Fruit fly (Drosophila melanogaster) whole organism, embryonic: Measurements from ENCODE around the gene btz.
A peak's percentile ranks its signal among the peaks of the same experiment; 100 is the strongest.

Source experiments
- Abd-B ChIP-seq: fragments of 200-800 bp; sonication (Bioruptor generic); optimal IDR thresholded peaks from 2 replicates; lab custom pipeline; 2018; ENCODE audit warnings: missing biosample characterization, mild to moderate bottlenecking, missing genetic modification characterization, moderate library complexity
- Atf3 ChIP-seq: fragments of 200-800 bp; sonication (Bioruptor generic); optimal IDR thresholded peaks from 3 replicates; lab custom pipeline; 2016; ENCODE audit warnings: missing biosample characterization, missing genetic modification characterization
- CG10543 ChIP-seq: fragments of 200-800 bp; sonication (Bioruptor generic); optimal IDR thresholded peaks from 3 replicates; lab custom pipeline; 2017; ENCODE audit warnings: missing biosample characterization, mild to moderate bottlenecking, missing genetic modification characterization, moderate library complexity
- CG11504 ChIP-seq: fragments of 200-800 bp; sonication (Bioruptor generic); optimal IDR thresholded peaks from 3 replicates; lab custom pipeline; 2019; ENCODE audit warnings: missing biosample characterization, mild to moderate bottlenecking, missing genetic modification characterization, moderate library complexity
- CG12659 ChIP-seq: fragments of 200-800 bp; sonication (Bioruptor generic); optimal IDR thresholded peaks from 3 replicates; lab custom pipeline; 2017; ENCODE audit warnings: mild to moderate bottlenecking, missing biosample characterization, missing genetic modification reagents, missing genetic modification characterization
- CG12769 ChIP-seq: fragments of 200-800 bp; sonication (Bioruptor generic); optimal IDR thresholded peaks from 2 replicates; lab custom pipeline; 2019; ENCODE audit warnings: missing biosample characterization, mild to moderate bottlenecking, missing genetic modification characterization, moderate library complexity
- CG14667 ChIP-seq: fragments of 200-800 bp; sonication (Bioruptor generic); IDR thresholded peaks from 2 replicates; pipeline ENCODE4 v1.3.6; 2022; ENCODE audit warnings: missing biosample characterization, missing genetic modification characterization
- CG17359 ChIP-seq: fragments of 200-800 bp; sonication (Bioruptor generic); optimal IDR thresholded peaks from 3 replicates; lab custom pipeline; 2018; ENCODE audit warnings: missing biosample characterization, mild to moderate bottlenecking, missing genetic modification characterization, moderate library complexity
- CG18764 ChIP-seq: fragments of 200-800 bp; sonication (Bioruptor generic); optimal IDR thresholded peaks from 3 replicates; lab custom pipeline; 2016; ENCODE audit warnings: missing biosample characterization, missing genetic modification characterization
- CG2199 ChIP-seq: fragments of 200-800 bp; sonication (Bioruptor generic); IDR thresholded peaks from 3 replicates; pipeline ENCODE4 v1.3.6; 2022; ENCODE audit warnings: missing biosample characterization, missing genetic modification characterization
- CG32772 ChIP-seq: fragments of 200-800 bp; sonication (Bioruptor generic); IDR thresholded peaks from 2 replicates; pipeline ENCODE4 v1.3.6; 2022; ENCODE audit warnings: missing biosample characterization, missing genetic modification characterization
- CG4328 ChIP-seq: fragments of 200-800 bp; sonication (Bioruptor generic); optimal IDR thresholded peaks from 3 replicates; lab custom pipeline; 2017; ENCODE audit warnings: missing biosample characterization, missing genetic modification reagents, missing genetic modification characterization
- CG4424 ChIP-seq: fragments of 200-800 bp; sonication (Bioruptor generic); optimal IDR thresholded peaks from 3 replicates; lab custom pipeline; 2016; ENCODE audit warnings: missing biosample characterization, missing genetic modification characterization
- CG4730 ChIP-seq: fragments of 200-800 bp; sonication (Bioruptor generic); IDR thresholded peaks from 2 replicates; pipeline ENCODE4 v1.3.6; 2022; ENCODE audit warnings: missing biosample characterization, missing genetic modification characterization
- CG4854 ChIP-seq: fragments of 200-800 bp; sonication (Bioruptor generic); optimal IDR thresholded peaks from 2 replicates; lab custom pipeline; 2016; ENCODE audit warnings: missing biosample characterization, missing genetic modification characterization, inconsistent platforms
- CG5245 ChIP-seq: fragments of 200-800 bp; sonication (Bioruptor generic); optimal IDR thresholded peaks from 3 replicates; lab custom pipeline; 2016; ENCODE audit warnings: missing biosample characterization, missing genetic modification characterization
- CG8478 ChIP-seq: fragments of >200 bp; optimal IDR thresholded peaks from 2 replicates; lab custom pipeline; 2018
- CG9797 ChIP-seq: fragments of 200-800 bp; sonication (Bioruptor generic); optimal IDR thresholded peaks from 3 replicates; lab custom pipeline; 2018; ENCODE audit warnings: missing biosample characterization, mild to moderate bottlenecking, missing genetic modification characterization
- CTCF ChIP-seq: fragments of 200-800 bp; sonication (Bioruptor generic); optimal IDR thresholded peaks from 2 replicates; lab custom pipeline; 2017; ENCODE audit warnings: missing biosample characterization, mild to moderate bottlenecking, missing genetic modification characterization, moderate library complexity
- Dad ChIP-seq: fragments of 200-800 bp; sonication (Bioruptor generic); optimal IDR thresholded peaks from 3 replicates; lab custom pipeline; 2016; ENCODE audit warnings: missing biosample characterization, missing genetic modification characterization
- Dek ChIP-seq: fragments of 200-800 bp; sonication (Bioruptor generic); optimal IDR thresholded peaks from 3 replicates; lab custom pipeline; 2019; ENCODE audit warnings: missing biosample characterization, mild to moderate bottlenecking, missing genetic modification characterization, moderate library complexity
- Dfd ChIP-seq, 2 experiments: fragments of >200 bp; optimal IDR thresholded peaks; 2 replicates each; lab custom pipeline; 2017; ENCODE audit warnings: missing biosample characterization in 2 of 2, missing genetic modification characterization in 2 of 2
- Doc3 ChIP-seq: fragments of 200-800 bp; sonication (Bioruptor generic); IDR thresholded peaks from 3 replicates; pipeline ENCODE4 v1.3.6; 2022; ENCODE audit warnings: missing biosample characterization, missing genetic modification characterization; ENCODE audit not compliant: partially characterized antibody
- Dp ChIP-seq: fragments of 200-800 bp; sonication (Bioruptor generic); optimal IDR thresholded peaks from 2 replicates; lab custom pipeline; 2018; ENCODE audit warnings: missing biosample characterization, mild to moderate bottlenecking, missing genetic modification characterization, moderate library complexity
- Drgx ChIP-seq: fragments of 200-800 bp; sonication (Bioruptor generic); IDR thresholded peaks from 2 replicates; pipeline ENCODE4 v1.3.6; 2022; ENCODE audit warnings: missing biosample characterization, missing genetic modification characterization
- E2f1 ChIP-seq: fragments of 200-800 bp; sonication (Bioruptor generic); IDR thresholded peaks from 2 replicates; pipeline ENCODE4 v1.3.6; 2022; ENCODE audit warnings: missing biosample characterization, missing genetic modification characterization
- Elba2 ChIP-seq: fragments of 200-800 bp; sonication (Bioruptor generic); optimal IDR thresholded peaks from 3 replicates; lab custom pipeline; 2016; ENCODE audit warnings: missing biosample characterization, missing genetic modification characterization
- Fer2 ChIP-seq: fragments of 200-800 bp; sonication (Bioruptor generic); optimal IDR thresholded peaks from 2 replicates; lab custom pipeline; 2018; ENCODE audit warnings: missing biosample characterization, mild to moderate bottlenecking, missing genetic modification characterization, moderate library complexity
- Hsf ChIP-seq: fragments of 200-800 bp; sonication (Bioruptor generic); optimal IDR thresholded peaks from 3 replicates; lab custom pipeline; 2016; ENCODE audit warnings: missing biosample characterization, missing genetic modification characterization
- Myb ChIP-seq: fragments of 200-800 bp; sonication (Bioruptor generic); optimal IDR thresholded peaks from 2 replicates; lab custom pipeline; 2016; ENCODE audit warnings: missing biosample characterization, missing genetic modification characterization
- NK7.1 ChIP-seq: fragments of 200-800 bp; sonication (Bioruptor generic); optimal IDR thresholded peaks from 3 replicates; lab custom pipeline; 2016; ENCODE audit warnings: missing biosample characterization, missing genetic modification characterization
- Stat92E ChIP-seq, 3 experiments: fragments of >200 bp in 2 of 3; fragments of 200-800 bp in 1 of 3; sonication (Bioruptor generic) in 1 of 3; optimal IDR thresholded peaks; 2 replicates each; lab custom pipeline; 2017 to 2019; ENCODE audit warnings: missing biosample characterization in 3 of 3, missing genetic modification characterization in 3 of 3, mild to moderate bottlenecking in 1 of 3, moderate library complexity in 1 of 3
- al ChIP-seq: fragments of 200-800 bp; sonication (Bioruptor generic); IDR thresholded peaks from 2 replicates; pipeline ENCODE4 v1.3.6; 2022; ENCODE audit warnings: missing biosample characterization, missing genetic modification characterization
- ap ChIP-seq: fragments of 200-800 bp; sonication (Bioruptor generic); IDR thresholded peaks from 2 replicates; pipeline ENCODE4 v1.3.6; 2022; ENCODE audit warnings: missing biosample characterization, missing genetic modification characterization
- ato ChIP-seq: fragments of 200-800 bp; sonication (Bioruptor generic); IDR thresholded peaks from 2 replicates; pipeline ENCODE4 v1.3.6; 2022; ENCODE audit warnings: missing biosample characterization, missing genetic modification characterization; ENCODE audit not compliant: partially characterized antibody
- bbx ChIP-seq: fragments of 200-800 bp; sonication (Bioruptor generic); IDR thresholded peaks from 2 replicates; pipeline ENCODE4 v1.3.6; 2022; ENCODE audit warnings: missing biosample characterization, missing genetic modification characterization; ENCODE audit not compliant: partially characterized antibody
- chm ChIP-seq: fragments of 200-800 bp; sonication (Bioruptor generic); IDR thresholded peaks from 2 replicates; pipeline ENCODE4 v1.3.6; 2022; ENCODE audit warnings: missing biosample characterization, missing genetic modification characterization
- da ChIP-seq: fragments of 200-800 bp; sonication (Bioruptor generic); optimal IDR thresholded peaks from 2 replicates; lab custom pipeline; 2016; ENCODE audit warnings: missing biosample characterization, missing genetic modification characterization
- disco-r ChIP-seq: fragments of 200-800 bp; sonication (Bioruptor generic); optimal IDR thresholded peaks from 2 replicates; lab custom pipeline; 2016; ENCODE audit warnings: missing biosample characterization, missing genetic modification characterization
- gcm2 ChIP-seq: fragments of 200-800 bp; sonication (Bioruptor generic); optimal IDR thresholded peaks from 2 replicates; lab custom pipeline; 2016; ENCODE audit warnings: missing biosample characterization, missing genetic modification characterization
- gfzf ChIP-seq: fragments of 200-800 bp; sonication (Bioruptor generic); optimal IDR thresholded peaks from 2 replicates; lab custom pipeline; 2016; ENCODE audit warnings: missing biosample characterization, mild to moderate bottlenecking, missing genetic modification characterization, moderate library complexity
- grn ChIP-seq: fragments of 200-800 bp; sonication (Bioruptor generic); optimal IDR thresholded peaks from 3 replicates; lab custom pipeline; 2017; ENCODE audit warnings: missing biosample characterization, missing genetic modification characterization
- hth ChIP-seq: fragments of >200 bp; optimal IDR thresholded peaks from 2 replicates; lab custom pipeline; 2017; ENCODE audit warnings: inconsistent platforms
- insv ChIP-seq, 2 experiments: fragments of 200-800 bp; sonication (Bioruptor generic); optimal IDR thresholded peaks; 3 replicates each; lab custom pipeline; 2016 to 2018; ENCODE audit warnings: missing biosample characterization in 2 of 2, missing genetic modification characterization in 2 of 2
- lola ChIP-seq, 3 experiments: fragments of >200 bp in 2 of 3; fragments of 200-800 bp in 1 of 3; sonication (Bioruptor generic) in 1 of 3; optimal IDR thresholded peaks; 2 replicates each; lab custom pipeline; 2017 to 2019; ENCODE audit warnings: missing biosample characterization in 3 of 3, missing genetic modification characterization in 3 of 3, mild to moderate bottlenecking in 1 of 3, moderate library complexity in 1 of 3
- p53 ChIP-seq: fragments of 200-800 bp; sonication (Bioruptor generic); optimal IDR thresholded peaks from 2 replicates; lab custom pipeline; 2016; ENCODE audit warnings: missing biosample characterization, missing genetic modification characterization
- pita ChIP-seq: fragments of 200-800 bp; sonication (Bioruptor generic); optimal IDR thresholded peaks from 2 replicates; lab custom pipeline; 2017; ENCODE audit warnings: missing biosample characterization, mild to moderate bottlenecking, missing genetic modification characterization
- pum ChIP-seq: fragments of 200-800 bp; sonication (Bioruptor generic); optimal IDR thresholded peaks from 2 replicates; lab custom pipeline; 2016; ENCODE audit warnings: missing biosample characterization, missing genetic modification characterization
- sima ChIP-seq: fragments of 200-800 bp; sonication (Bioruptor generic); optimal IDR thresholded peaks from 2 replicates; lab custom pipeline; 2016; ENCODE audit warnings: missing biosample characterization, missing genetic modification characterization
- stc ChIP-seq: fragments of 200-800 bp; sonication (Bioruptor generic); IDR thresholded peaks from 2 replicates; pipeline ENCODE4 v1.3.6; 2022; ENCODE audit warnings: missing biosample characterization, missing genetic modification characterization
- tio ChIP-seq: fragments of 200-800 bp; sonication (Bioruptor generic); optimal IDR thresholded peaks from 2 replicates; lab custom pipeline; 2017; ENCODE audit warnings: missing biosample characterization, missing genetic modification characterization, inconsistent platforms
- vnd ChIP-seq: fragments of 200-800 bp; sonication (Bioruptor generic); IDR thresholded peaks from 3 replicates; pipeline ENCODE4 v1.3.6; 2022; ENCODE audit warnings: missing biosample characterization, missing genetic modification characterization; ENCODE audit not compliant: partially characterized antibody
- z ChIP-seq: fragments of 200-800 bp; sonication (Bioruptor generic); IDR thresholded peaks from 3 replicates; pipeline ENCODE4 v1.3.6; 2022; ENCODE audit warnings: missing biosample characterization, missing genetic modification characterization

The btz gene

DNA sequence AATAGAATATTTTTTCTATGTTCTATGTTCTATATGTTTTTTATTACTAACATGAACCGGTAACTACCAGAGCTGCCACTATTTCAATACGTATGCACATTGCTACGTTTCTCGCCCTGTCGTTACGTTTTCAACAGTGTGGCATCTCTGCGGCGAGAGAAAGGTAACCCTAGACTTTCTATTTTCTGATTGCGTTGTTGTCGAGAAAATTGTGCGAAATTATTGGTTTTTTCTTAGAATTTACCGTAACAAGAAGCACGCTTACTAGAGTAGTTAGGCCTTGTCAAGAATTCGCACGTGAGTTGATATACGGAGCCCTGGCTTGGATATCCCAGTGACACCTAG is at the start of gene btz (continued):
- no peak for TF ChIP-seq CG18764 (GFP tag; lab: Kevin White, UChicago)
- no peak for TF ChIP-seq hth (lab: Kevin White, UChicago)
- peak; percentile 26 for TF ChIP-seq CG9797 (GFP tag; lab: Kevin White, UChicago)
- TF ChIP-seq CG4328 (GFP tag; lab: Kevin White, UChicago): no peak
- no peak for TF ChIP-seq NK7.1
- TF ChIP-seq gfzf: no peak
- no peak for TF ChIP-seq Hsf (GFP tag; lab: Kevin White, UChicago)
- TF ChIP-seq CG12659 (GFP tag; lab: Kevin White, UChicago): peak; percentile 41
- TF ChIP-seq insv (GFP tag; optimal IDR thresholded peaks at IDR 0.05; lab: Kevin White, UChicago): no peak
- TF ChIP-seq CG4730 (GFP tag; lab: Robert Waterston, UW): no peak
- no peak for TF ChIP-seq lola (GFP tag; optimal IDR thresholded peaks at IDR 0.05; lab: Kevin White, UChicago)
- TF ChIP-seq da (GFP tag; lab: Kevin White, UChicago): no peak
- TF ChIP-seq p53: no peak
- TF ChIP-seq Stat92E (GFP tag; optimal IDR thresholded peaks at IDR 0.05; lab: Kevin White, UChicago): no peak
- TF ChIP-seq CG32772 (GFP tag; lab: Robert Waterston, UW): no peak
- TF ChIP-seq CG4424 (GFP tag; lab: Kevin White, UChicago): no peak
- peak; percentile 2 for TF ChIP-seq Abd-B
- TF ChIP-seq CG5245: no peak
- TF ChIP-seq vnd: no peak
- TF ChIP-seq disco-r (GFP tag; lab: Kevin White, UChicago): no peak
- TF ChIP-seq grn (GFP tag; lab: Kevin White, UChicago): no peak

dm6 chr3R:27651710-27652109 is 48.5 kb upstream of the btz start:
- no peak for TF ChIP-seq chm
- TF ChIP-seq Drgx (GFP tag; lab: Robert Waterston, UW): no peak
- TF ChIP-seq p53: no peak
- no peak for TF ChIP-seq CG10543 (GFP tag; lab: Kevin White, UChicago)
- TF ChIP-seq Myb: peak; percentile 92
- TF ChIP-seq Dek (tag; lab: Kevin White, UChicago): peak; percentile 22
- no peak for TF ChIP-seq CG17359 (tag; lab: Kevin White, UChicago)
- TF ChIP-seq al (GFP tag; lab: Robert Waterston, UW): no peak
- no peak for TF ChIP-seq ap (GFP tag; lab: Robert Waterston, UW)
- TF ChIP-seq CTCF (GFP tag; lab: Kevin White, UChicago): peak; percentile 63
- no peak for TF ChIP-seq ato (GFP tag; lab: Robert Waterston, UW)
- TF ChIP-seq CG2199: peak; percentile 29; the same call in 1 of the 3 replicates
- no peak for TF ChIP-seq z
- no peak for TF ChIP-seq Dad (GFP tag; lab: Kevin White, UChicago)
- no peak for TF ChIP-seq stc (GFP tag; lab: Robert Waterston, UW)
- peak; percentile 9 for TF ChIP-seq Elba2 (GFP tag; lab: Kevin White, UChicago)
- no peak for TF ChIP-seq bbx
- TF ChIP-seq CG12769 (tag; lab: Kevin White, UChicago): no peak
- TF ChIP-seq CG14667 (GFP tag; lab: Robert Waterston, UW): no peak
- no peak for TF ChIP-seq pum (GFP tag; lab: Kevin White, UChicago)
- TF ChIP-seq Fer2 (tag; lab: Kevin White, UChicago): no peak
- TF ChIP-seq sima (GFP tag; lab: Kevin White, UChicago): no peak
- TF ChIP-seq CG4854 (GFP tag; lab: Kevin White, UChicago): no peak
- TF ChIP-seq Atf3 (GFP tag; lab: Kevin White, UChicago): no peak
- no peak for TF ChIP-seq da (GFP tag; lab: Kevin White, UChicago)
- peak; percentile 75 for TF ChIP-seq pita (GFP tag; lab: Kevin White, UChicago)
- no peak for TF ChIP-seq E2f1 (GFP tag; lab: Robert Waterston, UW)
- TF ChIP-seq Abd-B: no peak
- TF ChIP-seq Dp (GFP tag; lab: Kevin White, UChicago): peak; percentile 16
- TF ChIP-seq CG11504: no peak
- no peak for TF ChIP-seq gcm2
- TF ChIP-seq tio (GFP tag; lab: Kevin White, UChicago): no peak
- TF ChIP-seq Doc3 (GFP tag; lab: Robert Waterston, UW): no peak
- no peak for TF ChIP-seq Dfd (GFP tag; optimal IDR thresholded peaks at IDR 0.05; lab: Kevin White, UChicago)
- peak; percentile 59 for TF ChIP-seq CG8478
